Worm (Caenorhabditis elegans) whole organism, L4 larva: Measurements from ENCODE around the gene cdc-73.

Source experiments
- ama-1 ChIP-seq: fragments of 150-350 bp; optimal IDR thresholded peaks from 2 replicates; lab custom pipeline; 2014; ENCODE audit warnings: inconsistent platforms, mixed read lengths
- ceh-44 ChIP-seq: fragments of 200-800 bp; sonication (Bioruptor generic); IDR thresholded peaks from 2 replicates; pipeline ENCODE4 v1.3.6; 2022; ENCODE audit warnings: missing genetic modification reagents, missing genetic modification characterization, missing compliant biosample characterization
- hlh-30 ChIP-seq: sonication (generic microtip); optimal IDR thresholded peaks from 2 replicates; lab custom pipeline; 2017; ENCODE audit warnings: antibody characterized with exemption, mild to moderate bottlenecking, missing genetic modification characterization, missing compliant biosample characterization; ENCODE audit not compliant: insufficient read depth
- lir-3 ChIP-seq: sonication (generic microtip); optimal IDR thresholded peaks from 2 replicates; lab custom pipeline; 2016; ENCODE audit warnings: mild to moderate bottlenecking, missing genetic modification characterization, missing compliant biosample characterization

- TF ChIP-seq ceh-44 (GFP tag; lab: Robert Waterston, UW) (no peak), lir-3 (no peak), hlh-30 (tag; lab: Kevin White, UChicago) (no peak), ama-1 (lab: Kevin White, UChicago) (no peak)
Observed at ce11 chrIV:4078901-4079300, 36.5 kb downstream of the cdc-73 start, which contains the start of gene C35B1.8.
